Fruit fly (Drosophila melanogaster) whole organism, larva: ENCODE measurements around the gene RagA-B.

Source experiments
- noc ChIP-seq: fragments of 200-800 bp; sonication (Bioruptor generic); optimal IDR thresholded peaks from 3 replicates; lab custom pipeline; 2019; ENCODE audit warnings: missing biosample characterization, mild to moderate bottlenecking, missing genetic modification characterization, moderate library complexity

Gene RagA-B

dm6 chr3R:9008202-9008601, 24.1 kb upstream of the RagA-B start, which contains the start of gene CG11983:
Gene CG11983 (plus strand): TSS chr3R:9008321.
- no peak for TF ChIP-seq noc (tag; lab: Kevin White, UChicago)

dm6 chr3R:9007258-9007657, 23.1 kb upstream of the RagA-B start:
- TF ChIP-seq noc (tag; lab: Kevin White, UChicago) = no peak

- no peak for TF ChIP-seq noc (tag; lab: Kevin White, UChicago)
Measured at dm6 chr3R:9006129-9006528, 22.0 kb upstream of the RagA-B start, which contains the start of the genes Prosbeta3 and Iru. Gene Prosbeta3 (minus strand): TSS chr3R:9006226. Gene Iru (plus strand): TSS chr3R:9006456.

dm6 chr3R:9003600-9004223, 19.6 kb upstream of the RagA-B start, which contains the start of the genes CG31100 and CG11980:
Gene CG31100 (minus strand): TSS chr3R:9003650.
Gene CG11980 (plus strand): TSS chr3R:9004017.
- TF ChIP-seq noc (tag; lab: Kevin White, UChicago) = no peak

- no peak for TF ChIP-seq noc (tag; lab: Kevin White, UChicago)
Measured at dm6 chr3R:9002542-9002941, 18.4 kb upstream of the RagA-B start.

DNA sequence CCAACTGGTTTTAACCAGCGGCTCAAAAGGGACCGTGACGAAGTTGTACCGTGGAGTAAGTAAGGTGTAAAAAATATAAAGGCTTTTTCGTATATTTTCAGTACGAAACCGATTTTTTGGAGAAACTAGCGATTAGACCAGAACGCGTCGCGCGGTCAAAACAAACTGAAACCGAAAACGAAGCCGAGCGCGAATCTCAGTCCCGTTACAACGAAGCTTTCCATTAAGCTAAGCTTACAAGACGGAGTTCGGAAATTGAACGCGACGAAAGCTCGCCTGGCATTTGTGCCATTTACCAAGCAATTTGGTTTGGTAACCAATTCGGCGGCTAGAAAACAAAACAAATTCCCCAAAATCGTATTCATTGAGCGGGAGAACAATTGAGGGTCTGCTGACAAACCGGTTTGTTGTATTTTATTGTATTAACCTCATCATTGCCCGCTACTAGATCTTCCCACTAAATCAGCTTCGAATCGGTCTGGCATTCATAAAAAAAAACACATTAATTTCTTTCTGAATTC, 17.7 kb upstream of the RagA-B start:
- no peak for TF ChIP-seq noc (tag; lab: Kevin White, UChicago)

dm6 chr3R:8998243-8998642, 14.1 kb upstream of the RagA-B start:
- TF ChIP-seq noc (tag; lab: Kevin White, UChicago) = no peak

dm6 chr3R:8997397-8997796, 13.3 kb upstream of the RagA-B start, which contains the start of gene CG11977:
Gene CG11977 (plus strand): TSS chr3R:8997697.
- no peak for TF ChIP-seq noc (tag; lab: Kevin White, UChicago)

DNA sequence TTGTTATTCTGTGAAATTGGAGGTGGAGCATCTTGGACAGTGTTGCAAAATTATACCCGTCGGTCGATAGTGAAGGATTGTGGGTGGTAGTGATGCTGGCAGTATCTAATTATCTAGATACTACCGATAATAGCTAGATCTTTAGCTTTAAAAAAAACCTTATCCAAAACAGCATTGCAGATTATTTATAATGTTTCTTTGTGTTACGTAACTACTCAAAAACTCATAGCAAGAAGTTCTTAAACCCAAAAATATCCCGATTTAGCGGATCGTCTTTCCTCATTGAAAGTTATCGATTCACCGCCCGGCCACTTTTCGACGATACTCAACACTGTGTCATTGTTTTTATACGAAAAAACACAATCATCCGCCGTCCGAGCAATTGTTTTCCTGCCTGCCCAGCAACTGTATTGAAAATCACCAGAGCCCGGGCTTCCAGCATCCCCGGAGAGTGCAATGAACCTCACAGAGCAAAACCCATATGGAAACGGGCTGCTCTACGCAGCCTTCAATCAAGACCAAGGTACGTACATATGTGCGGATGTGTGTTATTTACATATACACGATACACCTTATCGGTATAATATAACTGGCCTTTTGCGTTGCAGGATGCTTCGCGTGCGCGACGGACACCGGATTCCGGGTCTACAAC, 8.9 kb upstream of the RagA-B start, which contains the start of gene CG11975:
Gene CG11975 (plus strand): TSS at position 326 of the 652 bp plus-strand sequence.
- peak; percentile 73 for TF ChIP-seq noc (tag; lab: Kevin White, UChicago)

dm6 chr3R:8984602-8985074, 523 bp upstream of the RagA-B start, which contains the start of gene CG11970:
Gene CG11970 (plus strand): TSS chr3R:8984718.
- TF ChIP-seq noc (tag; lab: Kevin White, UChicago) = no peak

dm6 chr3R:8981209-8981996, 2.7 kb downstream of the RagA-B start:
- no peak for TF ChIP-seq noc (tag; lab: Kevin White, UChicago)

DNA sequence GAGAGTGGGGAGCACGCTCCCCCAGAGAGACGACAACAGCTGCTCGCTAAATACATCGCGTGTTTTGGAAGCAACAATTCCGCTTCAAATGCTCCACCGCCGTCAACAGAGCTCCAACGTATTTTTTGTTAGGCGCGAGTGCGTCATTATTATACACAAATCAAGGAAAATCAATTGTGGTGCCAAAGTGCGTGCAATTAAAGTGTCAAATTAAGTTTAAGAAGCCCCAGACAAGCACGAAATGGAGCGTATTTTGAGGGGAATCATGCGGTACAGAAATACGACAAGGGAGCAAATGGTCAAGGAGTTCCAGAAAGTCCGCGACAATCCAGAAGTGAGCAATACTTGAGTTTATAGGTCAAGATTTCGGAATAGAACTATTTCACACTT, 3.3 kb downstream of the RagA-B start, which contains the start of gene CAHbeta:
Gene CAHbeta (plus strand): TSS at position 85 of the 390 bp plus-strand sequence.
- peak; percentile 40 for TF ChIP-seq noc (tag; lab: Kevin White, UChicago)

DNA sequence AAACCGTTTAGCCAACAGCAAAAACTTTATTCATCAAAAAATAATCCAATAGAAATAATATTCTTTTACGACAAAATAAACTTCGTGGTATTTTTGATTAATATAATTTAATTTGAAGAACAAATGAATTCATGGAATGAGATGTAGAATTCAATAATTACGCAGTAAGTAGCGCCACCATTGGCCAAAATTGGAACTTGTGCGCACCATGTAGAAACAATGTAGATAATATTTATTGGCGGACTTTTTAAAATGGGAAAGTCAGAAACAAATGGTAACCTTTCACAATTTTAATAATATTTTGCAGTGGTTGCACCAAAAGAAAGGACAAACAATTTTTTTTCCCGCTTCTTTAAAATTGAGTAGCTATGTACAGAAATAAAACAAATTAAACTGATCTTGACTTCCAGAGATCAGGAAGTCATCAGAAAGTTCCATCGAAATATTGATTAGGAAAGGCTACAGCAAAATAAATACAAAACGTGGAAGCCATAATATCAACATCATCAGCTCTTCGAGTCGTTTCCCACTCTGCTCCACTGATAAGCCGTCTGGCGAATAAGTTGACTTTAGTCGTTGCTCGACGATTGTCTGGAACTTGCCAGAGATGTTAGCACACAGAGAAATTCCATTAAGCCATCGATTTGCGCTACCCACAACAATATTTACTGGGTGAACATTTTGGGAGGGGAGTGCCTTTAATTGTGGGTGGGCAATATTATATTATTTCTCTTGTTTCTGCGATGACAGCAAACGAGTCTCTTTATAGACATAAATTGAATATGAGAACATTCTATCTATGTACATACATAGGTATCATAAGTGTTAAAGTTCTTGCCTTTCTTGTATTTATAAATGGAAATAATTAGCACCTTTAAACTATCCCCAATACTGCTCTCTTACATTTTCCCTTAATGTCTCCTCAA, 4.0 kb downstream of the RagA-B start:
- peak; percentile 40 for TF ChIP-seq noc (tag; lab: Kevin White, UChicago)

dm6 chr3R:8978768-8979167, 5.3 kb downstream of the RagA-B start:
- TF ChIP-seq noc (tag; lab: Kevin White, UChicago) = no peak
